Fruit fly (Drosophila melanogaster): ENCODE data around the gene CG31140.
A peak's percentile ranks its signal among the peaks of the same experiment; 100 is the strongest.

CG31140 gene

dm6 chr3R:23915042-23915428 lies 47.9 kb upstream of the CG31140 start (continued):
- TF ChIP-seq slou (GFP tag; optimal IDR thresholded peaks at IDR 0.05): peak; percentile 5
- no peak for TF ChIP-seq CG6813 (GFP tag; optimal IDR thresholded peaks at IDR 0.05)
- no peak for TF ChIP-seq toy (GFP tag; IDR thresholded peaks at IDR 0.05)
- TF ChIP-seq Doc2 (GFP tag; IDR thresholded peaks at IDR 0.05): no peak
- TF ChIP-seq CG10321 (GFP tag; IDR thresholded peaks at IDR 0.05): no peak
- TF ChIP-seq croc (GFP tag; conservative IDR thresholded peaks at IDR 0.05): no peak
- no peak for TF ChIP-seq CG18764 (GFP tag; optimal IDR thresholded peaks at IDR 0.05)
- TF ChIP-seq ttk (GFP tag; IDR thresholded peaks at IDR 0.05): peak; percentile 40; the same call in 1 of the 2 replicates
- no peak for TF ChIP-seq ase (GFP tag; IDR thresholded peaks at IDR 0.05)
- TF ChIP-seq CG5245 (GFP tag; optimal IDR thresholded peaks at IDR 0.05): no peak
- TF ChIP-seq grau (tag; optimal IDR thresholded peaks at IDR 0.05): peak; percentile 25
- no peak for TF ChIP-seq CG17612 (GFP tag; IDR thresholded peaks at IDR 0.05)
- TF ChIP-seq CG18476 (GFP tag; optimal IDR thresholded peaks at IDR 0.05): peak; percentile 3
- TF ChIP-seq CG2712 (tag; optimal IDR thresholded peaks at IDR 0.05): peak; percentile 47
- TF ChIP-seq hkb (optimal IDR thresholded peaks at IDR 0.05): no peak
- peak; percentile 53 for TF ChIP-seq hkb (GFP tag; IDR thresholded peaks at IDR 0.05)
- TF ChIP-seq Hr3 (GFP tag; optimal IDR thresholded peaks at IDR 0.05): peak; percentile 33
- 0 out of 2 replicates have a peak, but pooled peaks have one; percentile 27 for TF ChIP-seq Taf1 (GFP tag; IDR thresholded peaks at IDR 0.05)
- TF ChIP-seq pfk (GFP tag; optimal IDR thresholded peaks at IDR 0.05): no peak
- peak; percentile 12 for TF ChIP-seq Ssrp (tag; optimal IDR thresholded peaks at IDR 0.05)
- no peak for TF ChIP-seq CG7357 (GFP tag; IDR thresholded peaks at IDR 0.05)
- no peak for TF ChIP-seq CG33213 (GFP tag; optimal IDR thresholded peaks at IDR 0.05)
- TF ChIP-seq inv (GFP tag; IDR thresholded peaks at IDR 0.05; ENCODE audit: partially characterized antibody): no peak
- no peak for TF ChIP-seq Tbp (GFP tag; optimal IDR thresholded peaks at IDR 0.05)
- TF ChIP-seq MESR4 (GFP tag; optimal IDR thresholded peaks at IDR 0.05): no peak
- no peak for TF ChIP-seq CG7963 (GFP tag; IDR thresholded peaks at IDR 0.05; ENCODE audit: partially characterized antibody)
- no peak for TF ChIP-seq Max (GFP tag; optimal IDR thresholded peaks at IDR 0.05)
- TF ChIP-seq CG7556 (GFP tag; optimal IDR thresholded peaks at IDR 0.05): peak; percentile 41
- TF ChIP-seq CG12155 (GFP tag; optimal IDR thresholded peaks at IDR 0.05): peak; percentile 3
- TF ChIP-seq Opbp (GFP tag; IDR thresholded peaks at IDR 0.05; ENCODE audit: partially characterized antibody): no peak
- no peak for TF ChIP-seq ken (GFP tag; IDR thresholded peaks at IDR 0.05)
- TF ChIP-seq Ada2b (GFP tag; IDR thresholded peaks at IDR 0.05): peak; percentile 42; the same call in 1 of the 2 replicates
- TF ChIP-seq chif (GFP tag; optimal IDR thresholded peaks at IDR 0.05): no peak
- no peak for TF ChIP-seq Sin3A (optimal IDR thresholded peaks at IDR 0.05)
- peak; percentile 51; the same call in 1 of the 2 replicates for TF ChIP-seq H2.0 (GFP tag; IDR thresholded peaks at IDR 0.05)
- no peak for TF ChIP-seq knrl (GFP tag; IDR thresholded peaks at IDR 0.05; ENCODE audit: partially characterized antibody)
- no peak for TF ChIP-seq peb (GFP tag; IDR thresholded peaks at IDR 0.05)
- no peak for TF ChIP-seq cg (GFP tag; optimal IDR thresholded peaks at IDR 0.05)
- no peak for TF ChIP-seq gce (GFP tag; IDR thresholded peaks at IDR 0.05)
- TF ChIP-seq CG11504 (tag; optimal IDR thresholded peaks at IDR 0.05): peak; percentile 54
- TF ChIP-seq YL-1 (GFP tag; optimal IDR thresholded peaks at IDR 0.05): no peak
- TF ChIP-seq Dek (tag; optimal IDR thresholded peaks at IDR 0.05): peak; percentile 2
- TF ChIP-seq CG17385 (GFP tag; optimal IDR thresholded peaks at IDR 0.05): no peak
- TF ChIP-seq CTCF (GFP tag; optimal IDR thresholded peaks at IDR 0.05): no peak
- no peak for TF ChIP-seq Hand (GFP tag; optimal IDR thresholded peaks at IDR 0.05)
- peak; percentile 20 for TF ChIP-seq phol (tag; optimal IDR thresholded peaks at IDR 0.05)
- peak; percentile 16 for TF ChIP-seq CG13775 (GFP tag; optimal IDR thresholded peaks at IDR 0.05)
- TF ChIP-seq HmgZ (tag; optimal IDR thresholded peaks at IDR 0.05): no peak
- TF ChIP-seq gro (GFP tag; optimal IDR thresholded peaks at IDR 0.05): no peak
- TF ChIP-seq sob (GFP tag; IDR thresholded peaks at IDR 0.05): peak; percentile 60; the same call in 1 of the 2 replicates
- TF ChIP-seq Dref (GFP tag; IDR thresholded peaks at IDR 0.05): no peak
- peak; percentile 57 for TF ChIP-seq Fer1 (GFP tag; optimal IDR thresholded peaks at IDR 0.05)
- no peak for TF ChIP-seq gfzf (GFP tag; optimal IDR thresholded peaks at IDR 0.05)

Measured in whole organism, embryonic.